Worm (Caenorhabditis elegans): Measurements from ENCODE around the gene K02A2.5.

ce11 chrII:7397273-7397840 lies 14.5 kb downstream of the K02A2.5 start:
- no peak for TF ChIP-seq ama-1 (optimal IDR thresholded peaks at IDR 0.05)
- no peak for TF ChIP-seq pqm-1 (tag; optimal IDR thresholded peaks at IDR 0.05)
- no peak for TF ChIP-seq syd-9 (tag; optimal IDR thresholded peaks at IDR 0.05)

All from whole organism, late embryonic.